Fruit fly (Drosophila melanogaster) whole organism, embryonic: ENCODE results near the gene Acph-1.
A peak's percentile ranks its signal among the peaks of the same experiment; 100 is the strongest.

Experiments
- Bdp1 ChIP-seq: fragments of 200-800 bp; sonication (Bioruptor generic); optimal IDR thresholded peaks from 3 replicates; lab custom pipeline; 2016; ENCODE audit warnings: missing biosample characterization, missing genetic modification characterization
- CG10654 ChIP-seq: fragments of 200-800 bp; sonication (Bioruptor generic); optimal IDR thresholded peaks from 2 replicates; lab custom pipeline; 2016; ENCODE audit warnings: missing biosample characterization, missing genetic modification characterization
- CG10959 ChIP-seq: fragments of 200-800 bp; sonication (Bioruptor generic); IDR thresholded peaks from 2 replicates; pipeline ENCODE4 v1.3.6; 2022; ENCODE audit warnings: missing biosample characterization, missing genetic modification characterization
- CG11085 ChIP-seq: fragments of 200-800 bp; sonication (Bioruptor generic); IDR thresholded peaks from 2 replicates; pipeline ENCODE4 v1.3.6; 2022; ENCODE audit warnings: missing biosample characterization, missing genetic modification characterization
- CG12236 ChIP-seq: fragments of 200-800 bp; sonication (Bioruptor generic); optimal IDR thresholded peaks from 2 replicates; lab custom pipeline; 2016; ENCODE audit warnings: missing biosample characterization, missing genetic modification characterization
- CG15269 ChIP-seq: fragments of 200-800 bp; sonication (Bioruptor generic); optimal IDR thresholded peaks from 2 replicates; lab custom pipeline; 2018; ENCODE audit warnings: missing biosample characterization, mild to moderate bottlenecking, missing genetic modification characterization, moderate library complexity
- CG17359 ChIP-seq: fragments of 200-800 bp; sonication (Bioruptor generic); optimal IDR thresholded peaks from 3 replicates; lab custom pipeline; 2018; ENCODE audit warnings: missing biosample characterization, mild to moderate bottlenecking, missing genetic modification characterization, moderate library complexity
- CG17385 ChIP-seq: fragments of 200-800 bp; sonication (Bioruptor generic); optimal IDR thresholded peaks from 3 replicates; lab custom pipeline; 2018; ENCODE audit warnings: missing biosample characterization, mild to moderate bottlenecking, missing genetic modification characterization
- CG18764 ChIP-seq: fragments of 200-800 bp; sonication (Bioruptor generic); optimal IDR thresholded peaks from 3 replicates; lab custom pipeline; 2016; ENCODE audit warnings: missing biosample characterization, missing genetic modification characterization
- CG2889 ChIP-seq: fragments of 200-800 bp; sonication (Bioruptor generic); IDR thresholded peaks from 3 replicates; pipeline ENCODE4 v1.3.6; 2022; ENCODE audit warnings: missing biosample characterization, missing genetic modification characterization
- CG30020 ChIP-seq: fragments of 200-800 bp; optimal IDR thresholded peaks from 2 replicates; lab custom pipeline; 2019; ENCODE audit warnings: missing biosample characterization, mild to moderate bottlenecking, missing genetic modification characterization, moderate library complexity
- CG42726 ChIP-seq: fragments of 200-800 bp; sonication (Bioruptor generic); IDR thresholded peaks from 2 replicates; pipeline ENCODE4 v1.3.6; 2022; ENCODE audit warnings: missing biosample characterization, missing genetic modification characterization; ENCODE audit not compliant: partially characterized antibody
- CG4617 ChIP-seq: fragments of 200-800 bp; sonication (Bioruptor generic); optimal IDR thresholded peaks from 3 replicates; lab custom pipeline; 2016; ENCODE audit warnings: missing biosample characterization, missing genetic modification characterization, borderline replicate concordance
- CG4707 ChIP-seq: fragments of 200-800 bp; sonication (Bioruptor generic); optimal IDR thresholded peaks from 2 replicates; lab custom pipeline; 2018; ENCODE audit warnings: missing biosample characterization, mild to moderate bottlenecking, missing genetic modification characterization, moderate library complexity
- CG9609 ChIP-seq: fragments of 200-800 bp; sonication (Bioruptor generic); optimal IDR thresholded peaks from 3 replicates; lab custom pipeline; 2016; ENCODE audit warnings: missing biosample characterization, missing genetic modification characterization
- CrebB ChIP-seq: fragments of 200-800 bp; sonication (Bioruptor generic); optimal IDR thresholded peaks from 3 replicates; lab custom pipeline; 2018; ENCODE audit warnings: missing biosample characterization, mild to moderate bottlenecking, missing genetic modification characterization
- Dek ChIP-seq: fragments of 200-800 bp; sonication (Bioruptor generic); optimal IDR thresholded peaks from 3 replicates; lab custom pipeline; 2019; ENCODE audit warnings: missing biosample characterization, mild to moderate bottlenecking, missing genetic modification characterization, moderate library complexity
- Dfd ChIP-seq, 2 experiments: fragments of >200 bp; optimal IDR thresholded peaks; 2 replicates each; lab custom pipeline; 2017; ENCODE audit warnings: missing biosample characterization in 2 of 2, missing genetic modification characterization in 2 of 2
- E2f1 ChIP-seq: fragments of 200-800 bp; sonication (Bioruptor generic); IDR thresholded peaks from 2 replicates; pipeline ENCODE4 v1.3.6; 2022; ENCODE audit warnings: missing biosample characterization, missing genetic modification characterization
- Hr39 ChIP-seq: fragments of >200 bp; optimal IDR thresholded peaks from 2 replicates; lab custom pipeline; 2017
- Jarid2 ChIP-seq: fragments of 200-800 bp; sonication (Bioruptor generic); optimal IDR thresholded peaks from 3 replicates; lab custom pipeline; 2017; ENCODE audit warnings: mild to moderate bottlenecking, missing biosample characterization, missing genetic modification reagents, missing genetic modification characterization
- Lpt ChIP-seq: fragments of >200 bp; optimal IDR thresholded peaks from 2 replicates; lab custom pipeline; 2018; ENCODE audit warnings: missing biosample characterization, missing genetic modification characterization
- NC2α ChIP-seq: fragments of 200-800 bp; sonication (Bioruptor generic); optimal IDR thresholded peaks from 2 replicates; lab custom pipeline; 2016; ENCODE audit warnings: missing biosample characterization, missing genetic modification characterization
- NfI ChIP-seq: fragments of 200-800 bp; sonication (Bioruptor generic); optimal IDR thresholded peaks from 3 replicates; lab custom pipeline; 2018; ENCODE audit warnings: missing biosample characterization, mild to moderate bottlenecking, missing genetic modification characterization, moderate library complexity
- Ravus ChIP-seq: fragments of 200-800 bp; sonication (Bioruptor generic); IDR thresholded peaks from 2 replicates; pipeline ENCODE4 v1.3.6; 2022; ENCODE audit warnings: missing biosample characterization, missing genetic modification characterization
- Six4 ChIP-seq: fragments of 200-800 bp; sonication (Bioruptor generic); optimal IDR thresholded peaks from 2 replicates; lab custom pipeline; 2016; ENCODE audit warnings: missing biosample characterization, missing genetic modification characterization
- Sox100B ChIP-seq: fragments of 200-800 bp; sonication (Bioruptor generic); optimal IDR thresholded peaks from 3 replicates; lab custom pipeline; 2018; ENCODE audit warnings: missing biosample characterization, mild to moderate bottlenecking, missing genetic modification characterization
- Tbp ChIP-seq: fragments of >200 bp; optimal IDR thresholded peaks from 2 replicates; lab custom pipeline; 2018; ENCODE audit warnings: missing biosample characterization, missing genetic modification characterization
- Vsx1 ChIP-seq: fragments of 200-800 bp; sonication (Bioruptor generic); optimal IDR thresholded peaks from 2 replicates; lab custom pipeline; 2017; ENCODE audit warnings: missing biosample characterization, mild to moderate bottlenecking, missing genetic modification characterization, missing genetic modification reagents
- ab ChIP-seq: fragments of 200-800 bp; sonication (Bioruptor generic); optimal IDR thresholded peaks from 2 replicates; lab custom pipeline; 2016; ENCODE audit warnings: missing biosample characterization, missing genetic modification characterization
- aop ChIP-seq: fragments of 200-800 bp; sonication (Bioruptor generic); IDR thresholded peaks from 2 replicates; pipeline ENCODE4 v1.3.6; 2022; ENCODE audit warnings: missing biosample characterization, missing genetic modification characterization
- ase ChIP-seq: fragments of 200-800 bp; sonication (Bioruptor generic); IDR thresholded peaks from 3 replicates; pipeline ENCODE4 v1.3.6; 2022; ENCODE audit warnings: missing biosample characterization, missing genetic modification characterization
- btn ChIP-seq: fragments of 200-800 bp; sonication (Bioruptor generic); optimal IDR thresholded peaks from 2 replicates; lab custom pipeline; 2016; ENCODE audit warnings: missing biosample characterization, missing genetic modification characterization
- cas ChIP-seq: fragments of 200-800 bp; sonication (Bioruptor generic); IDR thresholded peaks from 2 replicates; pipeline ENCODE4 v1.3.6; 2022; ENCODE audit warnings: missing biosample characterization, missing genetic modification characterization
- croc ChIP-seq: fragments of 200-800 bp; sonication (Bioruptor generic); conservative IDR thresholded peaks from 3 replicates; pipeline ENCODE4 v1.3.6; 2022; ENCODE audit warnings: missing biosample characterization, missing genetic modification characterization
- cwo ChIP-seq: fragments of 200-800 bp; sonication (Bioruptor generic); optimal IDR thresholded peaks from 3 replicates; lab custom pipeline; 2017; ENCODE audit warnings: missing biosample characterization, missing genetic modification characterization, mild to moderate bottlenecking, moderate library complexity, missing genetic modification reagents
- ems ChIP-seq: fragments of 200-800 bp; sonication (Bioruptor generic); optimal IDR thresholded peaks from 3 replicates; lab custom pipeline; 2016; ENCODE audit warnings: missing biosample characterization, missing genetic modification characterization
- exex ChIP-seq: fragments of 200-800 bp; sonication (Bioruptor generic); optimal IDR thresholded peaks from 4 replicates; lab custom pipeline; 2018; ENCODE audit warnings: missing biosample characterization, mild to moderate bottlenecking, missing genetic modification characterization, moderate library complexity
- ham ChIP-seq: fragments of 200-800 bp; sonication (Bioruptor generic); IDR thresholded peaks from 2 replicates; pipeline ENCODE4 v1.3.6; 2022; ENCODE audit warnings: missing biosample characterization, missing genetic modification characterization
- hkb ChIP-seq, 2 experiments: fragments of 200-800 bp in 1 of 2; fragments of >200 bp in 1 of 2; sonication (Bioruptor generic) in 1 of 2; IDR thresholded peaks in 1 of 2; optimal IDR thresholded peaks in 1 of 2; 2 replicates each; pipeline versions ENCODE4 v1.3.6 to Lab custom; 2017 to 2022; ENCODE audit warnings: missing biosample characterization in 1 of 2, missing genetic modification characterization in 1 of 2
- jing ChIP-seq: fragments of 200-800 bp; sonication (Bioruptor generic); optimal IDR thresholded peaks from 2 replicates; lab custom pipeline; 2018; ENCODE audit warnings: missing biosample characterization, mild to moderate bottlenecking, missing genetic modification characterization
- kay ChIP-seq: fragments of 200-800 bp; sonication (Bioruptor generic); optimal IDR thresholded peaks from 2 replicates; lab custom pipeline; 2016; ENCODE audit warnings: missing biosample characterization, missing genetic modification characterization
- knrl ChIP-seq: fragments of 200-800 bp; sonication (Bioruptor generic); IDR thresholded peaks from 3 replicates; pipeline ENCODE4 v1.3.6; 2022; ENCODE audit warnings: missing biosample characterization, missing genetic modification characterization; ENCODE audit not compliant: partially characterized antibody
- mirr ChIP-seq: fragments of 200-800 bp; sonication (Bioruptor generic); optimal IDR thresholded peaks from 3 replicates; lab custom pipeline; 2018; ENCODE audit warnings: missing biosample characterization, mild to moderate bottlenecking, missing genetic modification characterization
- pum ChIP-seq: fragments of 200-800 bp; sonication (Bioruptor generic); optimal IDR thresholded peaks from 2 replicates; lab custom pipeline; 2016; ENCODE audit warnings: missing biosample characterization, missing genetic modification characterization
- ro ChIP-seq: fragments of 200-800 bp; sonication (Bioruptor generic); IDR thresholded peaks from 2 replicates; pipeline ENCODE4 v1.3.6; 2022; ENCODE audit warnings: missing biosample characterization, missing genetic modification characterization
- row ChIP-seq: fragments of 200-800 bp; sonication (Bioruptor generic); IDR thresholded peaks from 3 replicates; pipeline ENCODE4 v1.3.6; 2022; ENCODE audit warnings: missing biosample characterization, missing genetic modification characterization
- tgo ChIP-seq: fragments of 200-800 bp; sonication (Bioruptor generic); IDR thresholded peaks from 3 replicates; pipeline ENCODE4 v1.3.6; 2022; ENCODE audit warnings: missing biosample characterization, missing genetic modification characterization
- tio ChIP-seq: fragments of 200-800 bp; sonication (Bioruptor generic); optimal IDR thresholded peaks from 2 replicates; lab custom pipeline; 2017; ENCODE audit warnings: missing biosample characterization, missing genetic modification characterization, inconsistent platforms
- toy ChIP-seq: fragments of 200-800 bp; sonication (Bioruptor generic); IDR thresholded peaks from 2 replicates; pipeline ENCODE4 v1.3.6; 2022; ENCODE audit warnings: missing biosample characterization, missing genetic modification characterization
- zf30C ChIP-seq: fragments of 200-800 bp; sonication (Bioruptor generic); optimal IDR thresholded peaks from 3 replicates; lab custom pipeline; 2018; ENCODE audit warnings: missing biosample characterization, mild to moderate bottlenecking, missing genetic modification characterization

Gene Acph-1

dm6 chr3R:29997607-29998236 is 4.5 kb upstream of the Acph-1 start, which contains the start of the genes CG15525 and CG11504 (continued):
- TF ChIP-seq CG17359 (tag; lab: Kevin White, UChicago) (peak; percentile 45), hkb (optimal IDR thresholded peaks at IDR 0.05; lab: Kevin White, UChicago) (no peak), hkb (GFP tag; IDR thresholded peaks at IDR 0.05; lab: Robert Waterston, UW) (no peak), tio (GFP tag; lab: Kevin White, UChicago) (no peak), CG11085 (GFP tag; lab: Robert Waterston, UW) (0 out of 2 replicates have a peak, but pooled peaks have one; percentile 9), btn (no peak), exex (tag; lab: Kevin White, UChicago) (no peak), Jarid2 (GFP tag; lab: Kevin White, UChicago) (no peak), NfI (GFP tag; lab: Kevin White, UChicago) (peak; percentile 36), Bdp1 (GFP tag; lab: Kevin White, UChicago) (no peak), Sox100B (no peak), Hr39 (lab: Kevin White, UChicago) (no peak), tgo (peak; percentile 40; the same call in 2 of the 3 replicates), croc (GFP tag; lab: Robert Waterston, UW) (no peak; the same call in 2 of the 3 replicates), toy (GFP tag; lab: Robert Waterston, UW) (no peak), cwo (GFP tag; lab: Kevin White, UChicago) (no peak), CG4617 (GFP tag; lab: Kevin White, UChicago) (peak; percentile 96), ems (peak; percentile 46), CG2889 (GFP tag; lab: Robert Waterston, UW) (no peak), Dfd (GFP tag; optimal IDR thresholded peaks at IDR 0.05; lab: Kevin White, UChicago) (no peak), CG12236 (GFP tag; lab: Kevin White, UChicago) (no peak), knrl (GFP tag; lab: Robert Waterston, UW) (peak; percentile 92), ham (GFP tag; lab: Robert Waterston, UW) (no peak), CG10959 (GFP tag; lab: Robert Waterston, UW) (no peak), CG9609 (GFP tag; lab: Kevin White, UChicago) (peak; percentile 36), Vsx1 (GFP tag; lab: Kevin White, UChicago) (no peak), zf30C (GFP tag; lab: Kevin White, UChicago) (no peak), jing (GFP tag; lab: Kevin White, UChicago) (no peak), CG4707 (GFP tag; lab: Kevin White, UChicago) (no peak), mirr (GFP tag; lab: Kevin White, UChicago) (no peak), CG18764 (GFP tag; lab: Kevin White, UChicago) (peak; percentile 19), ro (no peak), Tbp (GFP tag; lab: Kevin White, UChicago) (no peak), CG10654 (GFP tag; lab: Kevin White, UChicago) (peak; percentile 38), CrebB (no peak), Six4 (no peak), Ravus (GFP tag; lab: Robert Waterston, UW) (peak; percentile 2; the same call in 1 of the 2 replicates), CG15269 (tag; lab: Kevin White, UChicago) (no peak), CG42726 (GFP tag; lab: Robert Waterston, UW) (peak; percentile 41; the same call in 1 of the 2 replicates), cas (GFP tag; lab: Robert Waterston, UW) (peak; percentile 8; the same call in 1 of the 2 replicates), ab (GFP tag; lab: Kevin White, UChicago) (no peak), kay (GFP tag; lab: Kevin White, UChicago) (peak; percentile 14), pum (GFP tag; lab: Kevin White, UChicago) (peak; percentile 47), aop (no peak), E2f1 (GFP tag; lab: Robert Waterston, UW) (peak; percentile 56), Dek (tag; lab: Kevin White, UChicago) (peak; percentile 24), NC2α (GFP tag; lab: Kevin White, UChicago) (no peak), Lpt (GFP tag; lab: Kevin White, UChicago) (no peak), row (GFP tag; lab: Robert Waterston, UW) (peak; percentile 93), ase (GFP tag; lab: Robert Waterston, UW) (peak; percentile 43; the same call in 1 of the 3 replicates), CG30020 (tag; lab: Kevin White, UChicago) (peak; percentile 58), CG17385 (GFP tag; lab: Kevin White, UChicago) (peak; percentile 92)
